Fruit fly (Drosophila melanogaster): Measurements from ENCODE around the gene Aduk.

Gene Aduk

dm6 chr3R:9353276-9353652 is 18.8 kb upstream of the Aduk start (continued):
- TF ChIP-seq CG1792 (GFP tag; optimal IDR thresholded peaks at IDR 0.05): no peak
- TF ChIP-seq dm (GFP tag; optimal IDR thresholded peaks at IDR 0.05): no peak
- TF ChIP-seq slbo (GFP tag; IDR thresholded peaks at IDR 0.05): no peak
- TF ChIP-seq br (optimal IDR thresholded peaks at IDR 0.05): no peak
- TF ChIP-seq CG34422 (GFP tag; IDR thresholded peaks at IDR 0.05): no peak
- no peak for TF ChIP-seq cad (GFP tag; optimal IDR thresholded peaks at IDR 0.05)
- TF ChIP-seq esg (GFP tag; conservative IDR thresholded peaks at IDR 0.05): no peak
- TF ChIP-seq PHDP (tag; optimal IDR thresholded peaks at IDR 0.05): peak; percentile 92
- TF ChIP-seq CG10321 (GFP tag; IDR thresholded peaks at IDR 0.05): no peak
- no peak for TF ChIP-seq CG9215 (GFP tag; IDR thresholded peaks at IDR 0.05)
- no peak for TF ChIP-seq CG15479 (GFP tag; optimal IDR thresholded peaks at IDR 0.05)
- peak; percentile 81 for TF ChIP-seq Vsx1 (GFP tag; optimal IDR thresholded peaks at IDR 0.05)
- TF ChIP-seq CG7271 (tag; optimal IDR thresholded peaks at IDR 0.05): peak; percentile 68
- TF ChIP-seq CG14014 (GFP tag; IDR thresholded peaks at IDR 0.05): no peak
- TF ChIP-seq pzg (GFP tag; optimal IDR thresholded peaks at IDR 0.05): no peak
- no peak for TF ChIP-seq kay (GFP tag; optimal IDR thresholded peaks at IDR 0.05)
- TF ChIP-seq CG13894 (tag; optimal IDR thresholded peaks at IDR 0.05): peak; percentile 23
- TF ChIP-seq H15 (GFP tag; IDR thresholded peaks at IDR 0.05): no peak
- TF ChIP-seq CG6272 (GFP tag; IDR thresholded peaks at IDR 0.05): no peak
- TF ChIP-seq jigr1 (GFP tag; IDR thresholded peaks at IDR 0.05): no peak
- peak; percentile 50 for TF ChIP-seq Antp (GFP tag; optimal IDR thresholded peaks at IDR 0.05)
- TF ChIP-seq CG14965 (GFP tag; optimal IDR thresholded peaks at IDR 0.05; ENCODE audit: borderline replicate concordance): no peak
- TF ChIP-seq CG32767 (GFP tag; IDR thresholded peaks at IDR 0.05): no peak
- no peak for TF ChIP-seq Nf-YA (GFP tag; IDR thresholded peaks at IDR 0.05)
- peak; percentile 49 for TF ChIP-seq CG10543 (GFP tag; optimal IDR thresholded peaks at IDR 0.05)
- TF ChIP-seq CG18599 (GFP tag; optimal IDR thresholded peaks at IDR 0.05): peak; percentile 92
- TF ChIP-seq Hmr (GFP tag; optimal IDR thresholded peaks at IDR 0.05): peak; percentile 85
- peak; percentile 85 for TF ChIP-seq CG18476 (GFP tag; optimal IDR thresholded peaks at IDR 0.05)
- peak; percentile 88 for TF ChIP-seq ATbp (GFP tag; optimal IDR thresholded peaks at IDR 0.05)
- TF ChIP-seq CG18619 (GFP tag; optimal IDR thresholded peaks at IDR 0.05): peak; percentile 83
- TF ChIP-seq ab (GFP tag; optimal IDR thresholded peaks at IDR 0.05): no peak
- TF ChIP-seq CG11723 (GFP tag; optimal IDR thresholded peaks at IDR 0.05): peak; percentile 61
- no peak for TF ChIP-seq peb (GFP tag; IDR thresholded peaks at IDR 0.05)
- peak; percentile 41 for TF ChIP-seq CTCF (GFP tag; optimal IDR thresholded peaks at IDR 0.05)
- no peak for TF ChIP-seq CG16779 (GFP tag; IDR thresholded peaks at IDR 0.05)
- peak; percentile 67 for TF ChIP-seq ems (GFP tag; optimal IDR thresholded peaks at IDR 0.05)
- TF ChIP-seq Dref (GFP tag; IDR thresholded peaks at IDR 0.05): no peak
- peak; percentile 95 for TF ChIP-seq CG2678 (tag; optimal IDR thresholded peaks at IDR 0.05)
- peak; percentile 89 for TF ChIP-seq CG6854 (GFP tag; optimal IDR thresholded peaks at IDR 0.05)
- TF ChIP-seq ap (GFP tag; IDR thresholded peaks at IDR 0.05): no peak
- peak; percentile 85 for TF ChIP-seq bcd (GFP tag; optimal IDR thresholded peaks at IDR 0.05)
- peak; percentile 72 for TF ChIP-seq CG1529 (GFP tag; optimal IDR thresholded peaks at IDR 0.05)
- no peak for TF ChIP-seq Gsc (GFP tag; IDR thresholded peaks at IDR 0.05)
- peak; percentile 89 for TF ChIP-seq grau (tag; optimal IDR thresholded peaks at IDR 0.05)
- TF ChIP-seq CkIIα-i1 (GFP tag; IDR thresholded peaks at IDR 0.05): no peak
- TF ChIP-seq CG1647 (GFP tag; optimal IDR thresholded peaks at IDR 0.05): peak; percentile 46
- TF ChIP-seq CHES-1-like (GFP tag; optimal IDR thresholded peaks at IDR 0.05): peak; percentile 1
- no peak for TF ChIP-seq dimm (GFP tag; IDR thresholded peaks at IDR 0.05)
- TF ChIP-seq bigmax (GFP tag; optimal IDR thresholded peaks at IDR 0.05): no peak
- TF ChIP-seq fu2 (GFP tag; optimal IDR thresholded peaks at IDR 0.05): peak; percentile 2
- no peak for TF ChIP-seq dan (GFP tag; IDR thresholded peaks at IDR 0.05)
- TF ChIP-seq sna (GFP tag; IDR thresholded peaks at IDR 0.05; ENCODE audit: partially characterized antibody): no peak
- no peak for TF ChIP-seq wdn (GFP tag; IDR thresholded peaks at IDR 0.05)
- TF ChIP-seq ac (GFP tag; optimal IDR thresholded peaks at IDR 0.05): no peak

All from whole organism, embryonic.